Worm (Caenorhabditis elegans): ENCODE measurements around the gene srbc-40.

The srbc-40 gene

DNA sequence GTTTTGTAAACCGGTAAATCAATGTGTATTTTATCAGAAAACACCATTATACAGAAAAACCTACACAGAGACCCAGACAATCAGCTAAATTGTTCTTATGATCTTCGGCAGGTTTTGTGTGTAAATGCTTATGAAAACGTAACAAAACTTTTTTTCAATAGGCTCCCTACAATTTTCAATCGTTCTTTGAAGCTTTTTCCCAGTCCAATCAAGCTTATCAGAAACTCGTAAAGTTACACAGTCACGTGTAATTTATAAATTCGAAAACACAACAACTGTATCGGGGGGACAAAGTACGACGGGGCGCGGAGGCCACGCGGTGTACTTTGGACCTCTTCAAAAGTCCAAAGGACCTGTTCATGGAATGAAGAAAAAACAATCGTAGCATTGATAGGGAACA lies 10.6 kb upstream of the srbc-40 start (continued):
- TF ChIP-seq efl-1 (optimal IDR thresholded peaks at IDR 0.05) (peak in 1 of 2 experiments; percentile 6), efl-1 (GFP tag; optimal IDR thresholded peaks at IDR 0.05 in 1 of 2) (no peak), ceh-90 (tag; optimal IDR thresholded peaks at IDR 0.05) (no peak), skn-1 (tag; optimal IDR thresholded peaks at IDR 0.05) (no peak), hlh-4 (tag; optimal IDR thresholded peaks at IDR 0.05) (no peak), zip-4 (GFP tag; optimal IDR thresholded peaks at IDR 0.05) (no peak), lir-3 (tag; optimal IDR thresholded peaks at IDR 0.05; ENCODE audit: poor library complexity) (peak; percentile 61), lsy-2 (tag; optimal IDR thresholded peaks at IDR 0.05) (peak; percentile 26 to 34), sup-37 (GFP tag; optimal IDR thresholded peaks at IDR 0.05) (peak; percentile 77), aha-1 (tag; optimal IDR thresholded peaks at IDR 0.05) (no peak), ama-1 (optimal IDR thresholded peaks at IDR 0.05) (peak; percentile 43), ztf-4 (tag; optimal IDR thresholded peaks at IDR 0.05) (peak; percentile 59), ceh-63 (GFP tag; optimal IDR thresholded peaks at IDR 0.05) (no peak), pqm-1 (tag; optimal IDR thresholded peaks at IDR 0.05) (no peak), xbp-1 (tag; optimal IDR thresholded peaks at IDR 0.05) (peak; percentile 5), nhr-85 (tag) (peak; percentile 71), nhr-71 (tag; optimal IDR thresholded peaks at IDR 0.05) (peak; percentile 88), tbx-2 (tag; optimal IDR thresholded peaks at IDR 0.05) (peak; percentile 63)

DNA sequence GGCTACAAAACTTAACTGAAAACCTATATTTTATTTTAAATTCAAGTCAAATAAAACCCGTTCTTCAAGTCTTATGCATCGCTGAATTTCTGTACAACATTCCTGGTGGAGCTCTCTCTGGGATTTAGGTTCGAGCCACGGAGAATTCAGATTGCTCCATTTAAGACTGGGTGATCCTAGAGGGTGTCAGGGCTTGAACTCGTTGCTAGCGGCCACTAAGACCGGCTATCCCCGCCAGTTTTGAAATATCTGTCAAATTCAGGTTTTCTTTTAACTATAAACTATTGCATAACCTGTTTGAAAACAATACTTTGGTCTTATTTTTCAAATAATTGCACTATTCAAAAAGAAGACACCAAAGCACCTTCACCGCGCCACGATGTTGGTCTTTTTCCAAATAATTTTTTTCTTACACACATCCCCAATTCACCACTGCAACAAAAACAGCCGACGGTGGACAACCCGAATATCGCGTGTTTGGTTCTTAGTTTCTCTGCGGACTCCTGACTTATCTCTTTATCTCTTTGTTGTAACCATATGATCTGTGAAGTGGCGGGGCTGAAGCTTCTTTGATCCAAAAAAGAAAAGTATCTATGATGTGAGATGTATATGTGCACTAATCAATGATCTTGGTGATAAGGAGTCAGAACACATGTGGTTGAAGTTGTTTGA lies 9.3 kb upstream of the srbc-40 start:
- peak; percentile 57 for TF ChIP-seq C16A3.4 (tag; optimal IDR thresholded peaks at IDR 0.05)
- TF ChIP-seq dpl-1 (GFP tag; optimal IDR thresholded peaks at IDR 0.05) = peak in 2 of 3 experiments; percentile 8 to 34
- TF ChIP-seq nhr-71 (tag; optimal IDR thresholded peaks at IDR 0.05) = peak; percentile 96
- TF ChIP-seq irx-1 (tag; optimal IDR thresholded peaks at IDR 0.05) = peak; percentile 28
- no peak for TF ChIP-seq pqm-1 (tag; optimal IDR thresholded peaks at IDR 0.05)
- TF ChIP-seq nhr-85 (tag) = peak; percentile 75
- TF ChIP-seq grh-1 (GFP tag; IDR thresholded peaks at IDR 0.05) = peak; percentile 30; the same call in 1 of the 2 replicates
- peak in 1 of 2 experiments; percentile 76 for TF ChIP-seq lin-35 (GFP tag; optimal IDR thresholded peaks at IDR 0.05)
- TF ChIP-seq nhr-76 (tag; optimal IDR thresholded peaks at IDR 0.05) = no peak
- TF ChIP-seq ztf-4 (tag; optimal IDR thresholded peaks at IDR 0.05) = peak; percentile 76
- no peak for TF ChIP-seq pag-3 (tag; optimal IDR thresholded peaks at IDR 0.05; ENCODE audit: borderline replicate concordance, insufficient read depth)
- peak in 1 of 2 experiments; percentile 86 for TF ChIP-seq mdl-1 (tag; optimal IDR thresholded peaks at IDR 0.05)
- TF ChIP-seq lsy-2 (tag; optimal IDR thresholded peaks at IDR 0.05) = peak; percentile 38 to 62
- TF ChIP-seq C34B4.2 (tag; optimal IDR thresholded peaks at IDR 0.05) = no peak
- peak; percentile 71 for TF ChIP-seq tbx-2 (tag; optimal IDR thresholded peaks at IDR 0.05)
- no peak for TF ChIP-seq unc-98 (GFP tag; IDR thresholded peaks at IDR 0.05)
- no peak for TF ChIP-seq zag-1 (tag; optimal IDR thresholded peaks at IDR 0.05)
- TF ChIP-seq ama-1 (optimal IDR thresholded peaks at IDR 0.05) = peak; percentile 79
- TF ChIP-seq nhr-47 (tag; optimal IDR thresholded peaks at IDR 0.05) = peak; percentile 57
- peak; percentile 84 for TF ChIP-seq nhr-20 (tag; optimal IDR thresholded peaks at IDR 0.05)
- TF ChIP-seq lin-15B (tag; optimal IDR thresholded peaks at IDR 0.05) = no peak
- peak; percentile 7 for TF ChIP-seq elt-2 (tag; optimal IDR thresholded peaks at IDR 0.05)
- TF ChIP-seq xbp-1 (tag; optimal IDR thresholded peaks at IDR 0.05) = peak; percentile 44
- peak; percentile 54 for TF ChIP-seq blmp-1 (tag; optimal IDR thresholded peaks at IDR 0.05)
- no peak for TF ChIP-seq aly-2 (tag; optimal IDR thresholded peaks at IDR 0.05)
- peak; percentile 62 for TF ChIP-seq nhr-90 (tag; optimal IDR thresholded peaks at IDR 0.05; ENCODE audit: poor library complexity)
- peak; percentile 68 for TF ChIP-seq unc-130 (tag; optimal IDR thresholded peaks at IDR 0.05)
- peak; percentile 82 for TF ChIP-seq snu-23 (GFP tag; optimal IDR thresholded peaks at IDR 0.05)
- TF ChIP-seq sup-37 (GFP tag; optimal IDR thresholded peaks at IDR 0.05) = peak; percentile 40
- TF ChIP-seq efl-1 (optimal IDR thresholded peaks at IDR 0.05) = peak in 1 of 2 experiments; percentile 14
- TF ChIP-seq efl-1 (GFP tag; optimal IDR thresholded peaks at IDR 0.05 in 1 of 2) = no peak
- peak; percentile 80 for TF ChIP-seq rnt-1 (tag; optimal IDR thresholded peaks at IDR 0.05)
- peak; percentile 44 for TF ChIP-seq C04F5.9 (tag; optimal IDR thresholded peaks at IDR 0.05)
- TF ChIP-seq ceh-88 (GFP tag; IDR thresholded peaks at IDR 0.05) = peak; percentile 40; the same call in 1 of the 2 replicates
- peak in 2 of 6 experiments; percentile 13 to 83 for TF ChIP-seq elt-3 (tag; optimal IDR thresholded peaks at IDR 0.05)
- TF ChIP-seq sptf-1 (tag; optimal IDR thresholded peaks at IDR 0.05) = no peak
- TF ChIP-seq mep-1 (tag; optimal IDR thresholded peaks at IDR 0.05) = peak; percentile 47
- TF ChIP-seq lin-14 (GFP tag; optimal IDR thresholded peaks at IDR 0.05) = peak; percentile 91
- peak; percentile 81 for TF ChIP-seq lir-3 (tag; optimal IDR thresholded peaks at IDR 0.05; ENCODE audit: poor library complexity)
- TF ChIP-seq swsn-7 (tag; optimal IDR thresholded peaks at IDR 0.05) = peak; percentile 39
- TF ChIP-seq nhr-19 (GFP tag; conservative IDR thresholded peaks at IDR 0.05) = peak; percentile 93

Data from whole organism, L1 larva.